Fruit fly (Drosophila melanogaster): ENCODE measurements around the gene CG32181.

CG32181 gene

dm6 chr3L:17757156-17758083 lies 2.1 kb upstream of the CG32181 start (continued):
- no peak for TF ChIP-seq Hr39 (optimal IDR thresholded peaks at IDR 0.05)
- peak; percentile 69 for TF ChIP-seq HHEX (GFP tag; optimal IDR thresholded peaks at IDR 0.05)
- TF ChIP-seq HLHmδ (GFP tag; optimal IDR thresholded peaks at IDR 0.05), result peak; percentile 69
- TF ChIP-seq CG3995 (GFP tag; optimal IDR thresholded peaks at IDR 0.05), result no peak
- TF ChIP-seq Rfx (GFP tag; IDR thresholded peaks at IDR 0.05), result no peak
- no peak for TF ChIP-seq sna (GFP tag; IDR thresholded peaks at IDR 0.05; ENCODE audit: partially characterized antibody)
- TF ChIP-seq lola (GFP tag; optimal IDR thresholded peaks at IDR 0.05), result peak in 1 of 3 experiments; percentile 96
- TF ChIP-seq CG2116 (GFP tag; optimal IDR thresholded peaks at IDR 0.05), result peak; percentile 52
- peak; percentile 80 for TF ChIP-seq grau (tag; optimal IDR thresholded peaks at IDR 0.05)
- peak; percentile 78 for TF ChIP-seq CG13424 (tag; optimal IDR thresholded peaks at IDR 0.05)
- no peak for TF ChIP-seq CG32532 (GFP tag; IDR thresholded peaks at IDR 0.05)
- no peak for TF ChIP-seq inv (GFP tag; IDR thresholded peaks at IDR 0.05; ENCODE audit: partially characterized antibody)
- TF ChIP-seq CG1233 (GFP tag; optimal IDR thresholded peaks at IDR 0.05), result peak; percentile 69
- TF ChIP-seq scrt (GFP tag; optimal IDR thresholded peaks at IDR 0.05), result peak; percentile 14
- TF ChIP-seq klu (GFP tag; IDR thresholded peaks at IDR 0.05), result no peak
- TF ChIP-seq CG31441 (GFP tag; IDR thresholded peaks at IDR 0.05), result peak; percentile 95
- peak; percentile 62 for TF ChIP-seq CG15011 (GFP tag; optimal IDR thresholded peaks at IDR 0.05)
- no peak for TF ChIP-seq CG13287 (GFP tag; IDR thresholded peaks at IDR 0.05; ENCODE audit: partially characterized antibody)
- no peak for TF ChIP-seq toy (GFP tag; IDR thresholded peaks at IDR 0.05)
- peak; percentile 59 to 65 for TF ChIP-seq Pdp1 (GFP tag; optimal IDR thresholded peaks at IDR 0.05)
- TF ChIP-seq fd96Cb (tag; optimal IDR thresholded peaks at IDR 0.05), result peak; percentile 86
- peak; percentile 96 for TF ChIP-seq CG17361 (GFP tag; IDR thresholded peaks at IDR 0.05)
- peak; percentile 82 for TF ChIP-seq Asciz (GFP tag; optimal IDR thresholded peaks at IDR 0.05)
- peak; percentile 85 for TF ChIP-seq Ssrp (tag; optimal IDR thresholded peaks at IDR 0.05)
- no peak for TF ChIP-seq Dip2 (GFP tag; IDR thresholded peaks at IDR 0.05)
- peak; percentile 80 for TF ChIP-seq CG4404 (GFP tag; IDR thresholded peaks at IDR 0.05)
- TF ChIP-seq slou (GFP tag; optimal IDR thresholded peaks at IDR 0.05), result peak; percentile 31
- TF ChIP-seq nerfin-2 (GFP tag; IDR thresholded peaks at IDR 0.05; ENCODE audit: partially characterized antibody), result no peak
- peak; percentile 66 for TF ChIP-seq ac (GFP tag; optimal IDR thresholded peaks at IDR 0.05)
- peak; percentile 93 for TF ChIP-seq CG9727 (GFP tag; optimal IDR thresholded peaks at IDR 0.05)
- peak; percentile 71 for TF ChIP-seq bcd (GFP tag; optimal IDR thresholded peaks at IDR 0.05)
- TF ChIP-seq CG12391 (tag; optimal IDR thresholded peaks at IDR 0.05), result peak; percentile 88
- peak; percentile 63 for TF ChIP-seq Ptx1 (GFP tag; IDR thresholded peaks at IDR 0.05)
- TF ChIP-seq CG13624 (GFP tag; optimal IDR thresholded peaks at IDR 0.05), result no peak
- TF ChIP-seq slp2 (GFP tag; optimal IDR thresholded peaks at IDR 0.05), result peak; percentile 32
- TF ChIP-seq Awh (GFP tag; IDR thresholded peaks at IDR 0.05), result peak; percentile 65
- TF ChIP-seq ap (GFP tag; IDR thresholded peaks at IDR 0.05), result peak; percentile 47; the same call in 1 of the 2 replicates
- peak; percentile 30 for TF ChIP-seq CG2120 (GFP tag; optimal IDR thresholded peaks at IDR 0.05)
- TF ChIP-seq CG11696 (GFP tag; IDR thresholded peaks at IDR 0.05), result 0 out of 2 replicates have a peak, but pooled peaks have one; percentile 38
- TF ChIP-seq B-H2 (GFP tag; optimal IDR thresholded peaks at IDR 0.05), result no peak
- TF ChIP-seq sd (tag; optimal IDR thresholded peaks at IDR 0.05), result no peak
- TF ChIP-seq Fer2 (tag; optimal IDR thresholded peaks at IDR 0.05), result no peak
- peak; percentile 15 for TF ChIP-seq CG7786 (GFP tag; optimal IDR thresholded peaks at IDR 0.05)
- peak; percentile 88 for TF ChIP-seq Spps (tag; optimal IDR thresholded peaks at IDR 0.05)
- TF ChIP-seq Nf-YA (GFP tag; IDR thresholded peaks at IDR 0.05), result no peak; the same call in 1 of the 2 replicates
- peak; percentile 55 for TF ChIP-seq Deaf1 (tag; optimal IDR thresholded peaks at IDR 0.05)
- peak; percentile 75 for TF ChIP-seq CG6654 (GFP tag; optimal IDR thresholded peaks at IDR 0.05)
- TF ChIP-seq zf30C (GFP tag; optimal IDR thresholded peaks at IDR 0.05), result no peak
